Worm (Caenorhabditis elegans): ENCODE results near the gene oct-2.

DNA sequence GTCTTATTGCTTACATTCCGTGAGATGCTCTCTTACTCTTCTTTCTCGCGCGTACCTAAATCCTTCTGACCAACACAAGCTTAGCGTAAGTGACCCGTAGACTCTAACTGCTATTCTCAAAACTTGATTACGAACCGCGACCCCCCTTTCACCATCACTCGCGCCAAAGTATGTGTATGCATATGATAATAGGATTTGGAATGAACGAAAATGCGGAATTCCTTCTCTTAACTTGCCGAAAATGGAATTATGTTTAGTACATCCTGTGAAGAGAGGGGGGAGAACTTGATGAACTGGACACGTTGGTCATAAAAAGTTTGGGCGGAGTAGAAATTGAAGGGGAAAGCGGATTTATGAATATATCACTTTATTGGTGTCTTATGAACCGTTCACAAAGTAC, 40.6 kb downstream of the oct-2 start:
- TF ChIP-seq elt-3 (tag; optimal IDR thresholded peaks at IDR 0.05) (no peak), zag-1 (tag; optimal IDR thresholded peaks at IDR 0.05) (no peak), ces-1 (GFP tag; optimal IDR thresholded peaks at IDR 0.05) (peak; percentile 39), dpl-1 (GFP tag; optimal IDR thresholded peaks at IDR 0.05) (no peak), sup-37 (GFP tag; optimal IDR thresholded peaks at IDR 0.05) (no peak), snpc-4 (tag; optimal IDR thresholded peaks at IDR 0.05) (no peak), mab-9 (GFP tag; IDR thresholded peaks at IDR 0.05) (no peak), pag-3 (tag; optimal IDR thresholded peaks at IDR 0.05; ENCODE audit: borderline replicate concordance, insufficient read depth) (no peak), egl-27 (tag; optimal IDR thresholded peaks at IDR 0.05) (no peak), unc-62 (GFP tag; optimal IDR thresholded peaks at IDR 0.05) (no peak), hpl-2 (GFP tag; optimal IDR thresholded peaks at IDR 0.05) (no peak)
